Worm (Caenorhabditis elegans) whole organism, L1 larva: Measurements from ENCODE around the gene lmp-2.

Experiments
- C04F5.9 ChIP-seq: sonication (generic microtip); optimal IDR thresholded peaks from 2 replicates; lab custom pipeline; 2016; ENCODE audit warnings: missing genetic modification characterization, missing compliant biosample characterization
- Y116A8C.19 ChIP-seq: sonication (generic microtip); optimal IDR thresholded peaks from 2 replicates; lab custom pipeline; 2016; ENCODE audit warnings: missing compliant biosample characterization, missing genetic modification characterization, borderline replicate concordance
- aly-2 ChIP-seq: fragments of 150-350 bp; optimal IDR thresholded peaks from 2 replicates; lab custom pipeline; 2014; ENCODE audit warnings: missing biosample characterization, missing genetic modification characterization
- ceh-63 ChIP-seq: fragments of 200-800 bp; sonication (Bioruptor generic); optimal IDR thresholded peaks from 2 replicates; lab custom pipeline; 2018; ENCODE audit warnings: mild to moderate bottlenecking, missing genetic modification characterization, missing compliant biosample characterization
- ceh-88 ChIP-seq: fragments of 200-800 bp; sonication (Bioruptor generic); IDR thresholded peaks from 2 replicates; pipeline ENCODE4 v1.3.6; 2022; ENCODE audit warnings: missing genetic modification characterization, missing compliant biosample characterization
- ces-1 ChIP-seq: fragments of 150-350 bp; optimal IDR thresholded peaks from 2 replicates; lab custom pipeline; 2014; ENCODE audit warnings: missing biosample characterization, missing genetic modification reagents, missing genetic modification characterization
- dpl-1 ChIP-seq, 3 experiments: fragments of 150-350 bp in 2 of 3; sonication (generic microtip) in 1 of 3; optimal IDR thresholded peaks; 2 replicates each; lab custom pipeline; 2014 to 2017; ENCODE audit warnings: missing biosample characterization in 3 of 3, missing genetic modification characterization in 3 of 3, missing genetic modification reagents in 3 of 3
- elt-2 ChIP-seq: sonication (generic microtip); optimal IDR thresholded peaks from 2 replicates; lab custom pipeline; 2016; ENCODE audit warnings: missing genetic modification characterization, mild to moderate bottlenecking, inconsistent platforms, missing compliant biosample characterization, missing genetic modification reagents
- fkh-10 ChIP-seq: sonication (generic microtip); optimal IDR thresholded peaks from 2 replicates; lab custom pipeline; 2017; ENCODE audit warnings: missing biosample characterization, missing genetic modification reagents, missing genetic modification characterization
- fkh-8 ChIP-seq: sonication (generic microtip); optimal IDR thresholded peaks from 2 replicates; lab custom pipeline; 2016; ENCODE audit warnings: mild to moderate bottlenecking, missing genetic modification characterization, missing compliant biosample characterization
- hlh-17 ChIP-seq: fragments of 200-800 bp; sonication (Bioruptor generic); optimal IDR thresholded peaks from 2 replicates; lab custom pipeline; 2018; ENCODE audit warnings: missing genetic modification characterization, mild to moderate bottlenecking, missing compliant biosample characterization, moderate library complexity, borderline replicate concordance
- hlh-4 ChIP-seq: sonication (generic microtip); optimal IDR thresholded peaks from 2 replicates; lab custom pipeline; 2016; ENCODE audit warnings: mild to moderate bottlenecking, missing genetic modification characterization, missing compliant biosample characterization
- jun-1 ChIP-seq: fragments of 150-350 bp; optimal IDR thresholded peaks from 2 replicates; lab custom pipeline; 2014; ENCODE audit warnings: missing biosample characterization, missing genetic modification reagents, missing genetic modification characterization
- lin-14 ChIP-seq: fragments of 200-800 bp; sonication (Bioruptor generic); optimal IDR thresholded peaks from 2 replicates; lab custom pipeline; 2018; ENCODE audit warnings: mild to moderate bottlenecking, missing genetic modification characterization, moderate library complexity, missing compliant biosample characterization
- lin-15B ChIP-seq: fragments of 150-350 bp; sonication (generic microtip); optimal IDR thresholded peaks from 3 replicates; lab custom pipeline; 2014; ENCODE audit warnings: missing biosample characterization, missing genetic modification characterization
- lin-39 ChIP-seq: fragments of 150-350 bp; optimal IDR thresholded peaks from 2 replicates; lab custom pipeline; 2014; ENCODE audit warnings: missing biosample characterization, missing genetic modification reagents, missing genetic modification characterization
- lir-3 ChIP-seq: sonication (generic microtip); optimal IDR thresholded peaks from 2 replicates; lab custom pipeline; 2016; ENCODE audit warnings: mild to moderate bottlenecking, missing genetic modification characterization, moderate library complexity, missing compliant biosample characterization; ENCODE audit not compliant: poor library complexity
- mab-9 ChIP-seq: fragments of 200-800 bp; sonication (Bioruptor generic); IDR thresholded peaks from 2 replicates; pipeline ENCODE4 v1.3.6; 2022; ENCODE audit warnings: missing genetic modification reagents, missing genetic modification characterization, missing compliant biosample characterization
- mef-2 ChIP-seq: fragments of 150-350 bp; optimal IDR thresholded peaks from 2 replicates; lab custom pipeline; 2014; ENCODE audit warnings: missing biosample characterization, missing genetic modification characterization
- nhr-12 ChIP-seq: sonication (generic microtip); optimal IDR thresholded peaks from 2 replicates; lab custom pipeline; 2017; ENCODE audit warnings: missing biosample characterization, missing genetic modification characterization
- nhr-19 ChIP-seq: fragments of 200-800 bp; sonication (Bioruptor generic); conservative IDR thresholded peaks from 2 replicates; pipeline ENCODE4 v1.3.6; 2022; ENCODE audit warnings: missing genetic modification characterization, missing compliant biosample characterization
- nhr-237 ChIP-seq: fragments of 150-350 bp; optimal IDR thresholded peaks from 2 replicates; lab custom pipeline; 2014; ENCODE audit warnings: missing biosample characterization, missing genetic modification characterization
- nhr-71 ChIP-seq: sonication (generic microtip); optimal IDR thresholded peaks from 2 replicates; lab custom pipeline; 2016; ENCODE audit warnings: mild to moderate bottlenecking, missing genetic modification characterization, moderate library complexity, missing compliant biosample characterization
- nhr-84 ChIP-seq: sonication (generic microtip); optimal IDR thresholded peaks from 2 replicates; lab custom pipeline; 2017; ENCODE audit warnings: missing biosample characterization, missing genetic modification characterization
- rnt-1 ChIP-seq: sonication (generic microtip); optimal IDR thresholded peaks from 2 replicates; lab custom pipeline; 2016; ENCODE audit warnings: mild to moderate bottlenecking, missing genetic modification characterization, moderate library complexity, missing compliant biosample characterization
- sox-4 ChIP-seq: sonication (generic microtip); optimal IDR thresholded peaks from 2 replicates; lab custom pipeline; 2016; ENCODE audit warnings: missing genetic modification characterization, missing compliant biosample characterization
- tbx-2 ChIP-seq: sonication (generic microtip); optimal IDR thresholded peaks from 2 replicates; lab custom pipeline; 2016; ENCODE audit warnings: missing genetic modification characterization, missing compliant biosample characterization
- unc-30 ChIP-seq: sonication (generic microtip); optimal IDR thresholded peaks from 2 replicates; lab custom pipeline; 2017; ENCODE audit warnings: missing biosample characterization, missing genetic modification characterization
- unc-62 ChIP-seq: fragments of 150-350 bp; optimal IDR thresholded peaks from 2 replicates; lab custom pipeline; 2014; ENCODE audit warnings: missing biosample characterization, missing genetic modification reagents, missing genetic modification characterization
- unc-86 ChIP-seq: sonication (generic microtip); optimal IDR thresholded peaks from 2 replicates; lab custom pipeline; 2016; ENCODE audit warnings: missing genetic modification characterization, missing compliant biosample characterization
- unc-98 ChIP-seq: fragments of 200-800 bp; sonication (Bioruptor generic); IDR thresholded peaks from 2 replicates; pipeline ENCODE4 v1.3.6; 2022; ENCODE audit warnings: missing genetic modification characterization, missing compliant biosample characterization
- zip-4 ChIP-seq: fragments of 200-800 bp; sonication (Bioruptor generic); optimal IDR thresholded peaks from 2 replicates; lab custom pipeline; 2018; ENCODE audit warnings: mild to moderate bottlenecking, missing genetic modification characterization, moderate library complexity, missing compliant biosample characterization
- ztf-4 ChIP-seq: fragments of 150-350 bp; optimal IDR thresholded peaks from 2 replicates; lab custom pipeline; 2014; ENCODE audit warnings: missing biosample characterization, missing genetic modification characterization

lmp-2 gene

ce11 chrX:1141617-1142016 is 16.2 kb downstream of the lmp-2 start:
- no peak for TF ChIP-seq nhr-71 (tag; lab: Kevin White, UChicago)
- TF ChIP-seq sox-4, result no peak
- TF ChIP-seq hlh-4, result no peak
- TF ChIP-seq mef-2 (tag; lab: Kevin White, UChicago), result no peak
- TF ChIP-seq ceh-63 (GFP tag; lab: Kevin White, UChicago), result no peak
- TF ChIP-seq mab-9, result no peak
- no peak for TF ChIP-seq unc-98
- TF ChIP-seq ces-1 (GFP tag; lab: Kevin White, UChicago), result no peak
- no peak for TF ChIP-seq unc-30 (tag; lab: Kevin White, UChicago)
- no peak for TF ChIP-seq nhr-84 (tag; lab: Kevin White, UChicago)
- TF ChIP-seq lin-39 (tag; lab: Kevin White, UChicago), result no peak

DNA sequence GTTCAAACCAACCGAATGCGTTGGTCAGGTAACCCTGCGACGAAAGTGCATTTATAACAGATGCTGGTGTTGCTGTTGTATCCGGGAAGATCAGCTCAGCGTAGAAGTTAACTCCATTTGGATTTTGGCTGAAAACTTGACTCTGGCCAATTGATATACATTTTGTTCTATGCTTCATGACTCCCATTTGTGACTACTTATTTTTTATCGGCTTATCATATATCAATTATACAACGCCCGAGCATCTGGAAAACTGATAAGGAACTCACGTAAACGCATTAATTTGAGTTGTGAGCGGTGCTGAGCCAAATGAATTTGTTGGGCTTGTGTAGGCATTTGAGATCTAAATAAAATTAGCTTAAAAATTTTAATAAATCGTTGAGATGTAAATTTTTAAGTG is 22.0 kb downstream of the lmp-2 start:
- TF ChIP-seq hlh-17 (GFP tag; lab: Kevin White, UChicago) (no peak), elt-2 (tag; lab: Kevin White, UChicago) (peak; percentile 15)
- TF ChIP-seq, all 84 proteins: peak for 1

DNA sequence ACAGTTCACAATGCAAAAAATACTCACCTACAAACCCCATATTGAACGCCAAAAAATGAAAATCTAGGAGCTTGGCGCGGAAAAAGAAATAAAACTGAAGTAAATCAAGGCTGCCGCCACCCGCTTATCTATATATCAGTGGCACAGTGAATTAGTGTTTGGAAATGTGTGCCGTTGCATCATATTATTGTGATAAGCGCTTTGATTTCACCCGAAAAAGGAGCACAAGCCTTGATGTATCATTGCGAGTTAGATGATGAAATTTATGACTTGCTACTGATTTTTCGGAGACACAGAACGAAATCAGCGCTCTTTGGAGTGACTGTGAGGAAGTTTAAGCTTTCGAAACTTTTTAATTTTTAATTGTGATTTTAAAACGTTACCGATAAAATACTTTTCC is 23.0 kb downstream of the lmp-2 start, which contains the start of the genes R193.2 and R193.6:
Gene R193.2 (minus strand): TSS at position 148 of the 400 bp plus-strand sequence.
Gene R193.6 (plus strand): TSS at position 350 of the 400 bp plus-strand sequence.
- no peak for TF ChIP-seq nhr-237 (tag; lab: Kevin White, UChicago)
- TF ChIP-seq lin-15B (tag; lab: Kevin White, UChicago), result no peak
- peak; percentile 96 for TF ChIP-seq elt-2 (tag; lab: Kevin White, UChicago)
- TF ChIP-seq dpl-1 (GFP tag; optimal IDR thresholded peaks at IDR 0.05; lab: Kevin White, UChicago), result no peak

ce11 chrX:1154648-1155047 is 29.2 kb downstream of the lmp-2 start, which contains the start of gene R193.1:
R193.1 (plus strand) TSS chrX:1154948.
- no peak for TF ChIP-seq jun-1
- no peak for TF ChIP-seq C04F5.9
- TF ChIP-seq Y116A8C.19 (tag; lab: Kevin White, UChicago), result no peak
- no peak for TF ChIP-seq lir-3 (tag; lab: Kevin White, UChicago)
- TF ChIP-seq ceh-88 (GFP tag; lab: Robert Waterston, UW), result no peak
- TF ChIP-seq aly-2, result no peak
- TF ChIP-seq tbx-2 (tag; lab: Kevin White, UChicago), result no peak
- TF ChIP-seq fkh-8 (tag; lab: Kevin White, UChicago), result no peak
- TF ChIP-seq fkh-10 (GFP tag; lab: Kevin White, UChicago), result no peak
- no peak for TF ChIP-seq nhr-19
- no peak for TF ChIP-seq lin-39 (tag; lab: Kevin White, UChicago)
- no peak for TF ChIP-seq dpl-1 (GFP tag; optimal IDR thresholded peaks at IDR 0.05; lab: Kevin White, UChicago)
- no peak for TF ChIP-seq elt-2 (tag; lab: Kevin White, UChicago)
- TF ChIP-seq unc-86, result no peak
- no peak for TF ChIP-seq zip-4 (GFP tag; lab: Kevin White, UChicago)
- TF ChIP-seq rnt-1 (tag; lab: Kevin White, UChicago), result no peak
- no peak for TF ChIP-seq nhr-12 (tag; lab: Kevin White, UChicago)
- no peak for TF ChIP-seq unc-62 (GFP tag; lab: Kevin White, UChicago)

DNA sequence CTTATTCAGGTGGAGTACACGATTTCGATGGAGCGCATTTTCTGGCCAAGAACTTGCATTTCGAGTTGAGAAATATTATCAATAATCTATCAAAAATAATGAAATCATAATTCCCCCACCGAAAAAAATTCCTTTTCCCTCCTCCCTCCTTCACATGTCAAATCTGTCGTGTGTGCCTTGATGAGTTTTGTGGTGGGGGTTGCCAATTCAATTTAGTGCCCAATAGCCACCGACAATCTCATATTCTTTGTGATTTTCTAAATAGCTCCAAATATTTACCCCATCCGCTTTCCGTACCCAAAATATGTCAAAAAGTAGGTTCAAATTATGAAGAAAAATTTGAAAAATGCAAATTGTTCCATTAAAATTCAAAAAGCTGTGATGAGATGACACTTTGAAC is 36.6 kb downstream of the lmp-2 start, which contains the start of gene tmc-1:
Gene tmc-1 (plus strand): TSS at position 189 of the 400 bp plus-strand sequence.
- TF ChIP-seq lin-14 (GFP tag; lab: Kevin White, UChicago), result peak; percentile 19
- no peak for TF ChIP-seq ztf-4 (tag; lab: Kevin White, UChicago)
